Worm (Caenorhabditis elegans): ENCODE data around the gene clec-205.
A peak's percentile ranks its signal among the peaks of the same experiment; 100 is the strongest.

clec-205 gene

DNA sequence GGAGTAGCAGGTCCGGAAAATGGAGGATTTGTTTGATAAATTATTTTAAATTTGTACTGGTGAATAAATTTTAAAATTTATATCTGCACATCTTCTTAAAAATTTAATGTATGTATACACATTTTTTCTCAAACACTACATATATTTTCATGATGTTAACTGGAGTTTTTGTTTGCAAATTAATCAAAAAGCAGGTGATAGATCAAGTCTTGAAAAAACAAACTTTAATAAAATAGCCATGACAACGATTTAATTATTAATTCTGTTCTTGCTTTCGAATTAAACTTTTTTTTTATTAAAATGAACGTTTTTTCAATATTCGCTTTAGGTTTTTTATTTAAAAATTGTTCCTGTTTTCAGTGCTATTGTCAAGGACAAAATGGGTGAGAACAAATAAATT is 33.5 kb downstream of the clec-205 start, which contains the start of gene F36H9.1:
TSS of gene F36H9.1 (plus strand) at position 301 of the 400 bp plus-strand sequence.
- TF ChIP-seq sox-2 (GFP tag; IDR thresholded peaks at IDR 0.05) (no peak), fkh-6 (tag; optimal IDR thresholded peaks at IDR 0.05) (no peak), hlh-6 (tag; optimal IDR thresholded peaks at IDR 0.05) (no peak), npax-4 (tag; optimal IDR thresholded peaks at IDR 0.05) (no peak), rnt-1 (tag; optimal IDR thresholded peaks at IDR 0.05) (no peak), che-1 (tag; optimal IDR thresholded peaks at IDR 0.05) (no peak), mec-3 (tag; optimal IDR thresholded peaks at IDR 0.05; ENCODE audit: borderline replicate concordance) (no peak), elt-4 (tag; optimal IDR thresholded peaks at IDR 0.05) (no peak), pqm-1 (tag; optimal IDR thresholded peaks at IDR 0.05) (no peak), ahr-1 (tag; optimal IDR thresholded peaks at IDR 0.05) (no peak), ceh-24 (tag; optimal IDR thresholded peaks at IDR 0.05) (no peak), dmd-4 (tag; optimal IDR thresholded peaks at IDR 0.05; ENCODE audit: borderline replicate concordance) (no peak), K02D7.2 (tag; optimal IDR thresholded peaks at IDR 0.05) (no peak), hlh-30 (tag; optimal IDR thresholded peaks at IDR 0.05; ENCODE audit: insufficient read depth) (no peak), ama-1 (optimal IDR thresholded peaks at IDR 0.05) (no peak)

ce11 chrV:1797900-1798299 is 37.2 kb downstream of the clec-205 start, which contains the start of gene F36H9.10:
Gene F36H9.10, plus strand, starts transcription at chrV:1798200.
- no peak for TF ChIP-seq ceh-31 (tag; optimal IDR thresholded peaks at IDR 0.05)

DNA sequence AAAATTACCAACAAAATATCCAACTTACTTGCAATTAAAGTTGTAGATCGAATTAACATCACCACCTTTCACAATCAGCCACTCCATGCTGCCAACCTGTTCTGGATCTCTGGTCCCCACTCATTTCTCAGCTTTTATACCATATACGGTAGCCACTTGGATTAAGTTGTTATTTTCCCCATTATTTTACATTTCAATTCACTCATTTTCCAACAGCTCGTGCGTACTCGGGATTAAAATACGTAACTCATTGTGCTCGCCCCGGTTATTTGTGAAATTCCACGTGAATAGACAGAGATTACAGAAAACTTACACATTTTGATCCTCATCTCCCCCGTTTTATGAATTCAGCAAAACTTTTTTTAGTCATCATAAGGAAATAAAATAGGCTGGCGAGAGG is 42.4 kb downstream of the clec-205 start, which contains the start of gene srt-41:
TSS of gene srt-41 (minus strand) at position 101 of the 400 bp plus-strand sequence.
- TF ChIP-seq che-1 (tag; optimal IDR thresholded peaks at IDR 0.05) (no peak), syd-9 (tag; optimal IDR thresholded peaks at IDR 0.05) (no peak), F13H6.1 (tag; optimal IDR thresholded peaks at IDR 0.05) (no peak), C08G9.2 (tag; optimal IDR thresholded peaks at IDR 0.05) (no peak), nhr-11 (tag; optimal IDR thresholded peaks at IDR 0.05) (no peak), pha-2 (tag; optimal IDR thresholded peaks at IDR 0.05) (no peak), hlh-6 (tag; optimal IDR thresholded peaks at IDR 0.05) (no peak), sox-4 (tag; optimal IDR thresholded peaks at IDR 0.05) (no peak), pag-3 (tag; optimal IDR thresholded peaks at IDR 0.05; ENCODE audit: borderline replicate concordance) (no peak)

- no peak for TF ChIP-seq pag-3 (tag; optimal IDR thresholded peaks at IDR 0.05; ENCODE audit: borderline replicate concordance)
- TF ChIP-seq sdc-2 (tag; optimal IDR thresholded peaks at IDR 0.05): no peak
- no peak for TF ChIP-seq pha-2 (tag; optimal IDR thresholded peaks at IDR 0.05)
- TF ChIP-seq C08G9.2 (tag; optimal IDR thresholded peaks at IDR 0.05): no peak
- no peak for TF ChIP-seq lin-11 (tag; optimal IDR thresholded peaks at IDR 0.05)
- no peak for TF ChIP-seq ceh-34 (tag; optimal IDR thresholded peaks at IDR 0.05)
- no peak for TF ChIP-seq hlh-8 (tag; optimal IDR thresholded peaks at IDR 0.05)
- no peak for TF ChIP-seq ceh-45 (GFP tag; IDR thresholded peaks at IDR 0.05)
- TF ChIP-seq che-1 (tag; optimal IDR thresholded peaks at IDR 0.05): no peak
- no peak for TF ChIP-seq K02D7.2 (tag; optimal IDR thresholded peaks at IDR 0.05)
- no peak for TF ChIP-seq nhr-11 (tag; optimal IDR thresholded peaks at IDR 0.05)
- TF ChIP-seq ttx-3 (tag; optimal IDR thresholded peaks at IDR 0.05): no peak
- no peak for TF ChIP-seq lim-6 (tag; optimal IDR thresholded peaks at IDR 0.05)
- TF ChIP-seq fkh-10 (GFP tag; optimal IDR thresholded peaks at IDR 0.05): no peak
These were observed 43.4 kb downstream of the clec-205 start for ce11 chrV:1804034-1804542.

ce11 chrV:1804645-1805559 is 44.2 kb downstream of the clec-205 start, which contains the start of the genes hsp-16.2 and hsp-16.41:
Gene hsp-16.2, minus strand, starts transcription at chrV:1804957.
Gene hsp-16.41, plus strand, starts transcription at chrV:1805178.
- TF ChIP-seq ceh-34 (tag; optimal IDR thresholded peaks at IDR 0.05): peak; percentile 55
- no peak for TF ChIP-seq F13H6.1 (tag; optimal IDR thresholded peaks at IDR 0.05)
- TF ChIP-seq unc-86 (tag; optimal IDR thresholded peaks at IDR 0.05): peak; percentile 10
- peak; percentile 10 for TF ChIP-seq elt-2 (tag; optimal IDR thresholded peaks at IDR 0.05)
- peak; percentile 22 for TF ChIP-seq pat-9 (tag; optimal IDR thresholded peaks at IDR 0.05)
- TF ChIP-seq K02D7.2 (tag; optimal IDR thresholded peaks at IDR 0.05): no peak
- TF ChIP-seq elt-4 (tag; optimal IDR thresholded peaks at IDR 0.05): no peak
- peak; percentile 62 for TF ChIP-seq ceh-30 (tag; optimal IDR thresholded peaks at IDR 0.05)
- no peak for TF ChIP-seq sox-2 (GFP tag; IDR thresholded peaks at IDR 0.05)
- TF ChIP-seq ref-2 (tag; optimal IDR thresholded peaks at IDR 0.05): peak; percentile 34
- no peak for TF ChIP-seq hlh-30 (tag; optimal IDR thresholded peaks at IDR 0.05; ENCODE audit: insufficient read depth)
- peak; percentile 63 for TF ChIP-seq nfya-1 (tag; optimal IDR thresholded peaks at IDR 0.05)
- peak; percentile 5 for TF ChIP-seq ets-4 (tag; optimal IDR thresholded peaks at IDR 0.05)
- TF ChIP-seq ceh-31 (tag; optimal IDR thresholded peaks at IDR 0.05): peak; percentile 52
- no peak for TF ChIP-seq tbx-2 (tag; optimal IDR thresholded peaks at IDR 0.05)
- TF ChIP-seq ahr-1 (tag; optimal IDR thresholded peaks at IDR 0.05): no peak
- TF ChIP-seq syd-9 (tag; optimal IDR thresholded peaks at IDR 0.05): no peak
- TF ChIP-seq unc-55 (GFP tag; optimal IDR thresholded peaks at IDR 0.05): peak; percentile 60
- TF ChIP-seq fax-1 (tag; optimal IDR thresholded peaks at IDR 0.05): no peak
- peak; percentile 11 for TF ChIP-seq pax-1 (tag; optimal IDR thresholded peaks at IDR 0.05)
